Worm (Caenorhabditis elegans) whole organism, mixed stage, embryonic: ENCODE results near the gene Y57G11C.1142.

ENCODE experiments used
- ham-2 ChIP-seq: fragments of 200-800 bp; sonication (Bioruptor generic); optimal IDR thresholded peaks from 2 replicates; lab custom pipeline; 2018; ENCODE audit warnings: mild to moderate bottlenecking, missing genetic modification characterization, missing compliant biosample characterization
- hlh-1 ChIP-seq: fragments of 150-350 bp; optimal IDR thresholded peaks from 2 replicates; lab custom pipeline; 2014; ENCODE audit warnings: missing biosample characterization, missing genetic modification reagents, missing genetic modification characterization
- mep-1 ChIP-seq: fragments of 150-350 bp; optimal IDR thresholded peaks from 2 replicates; lab custom pipeline; 2017; ENCODE audit warnings: missing biosample characterization, missing genetic modification reagents, missing genetic modification characterization, inconsistent platforms
- pha-4 ChIP-seq: fragments of 150-350 bp; optimal IDR thresholded peaks from 2 replicates; lab custom pipeline; 2018; ENCODE audit warnings: missing biosample characterization, missing genetic modification reagents, missing genetic modification characterization
- snpc-4 ChIP-seq: fragments of 150-350 bp; optimal IDR thresholded peaks from 2 replicates; lab custom pipeline; 2014; ENCODE audit warnings: missing biosample characterization, missing genetic modification characterization
- unc-120 ChIP-seq: sonication (generic microtip); optimal IDR thresholded peaks from 2 replicates; lab custom pipeline; 2017; ENCODE audit warnings: missing genetic modification characterization, missing compliant biosample characterization; ENCODE audit not compliant: poor library complexity, severe bottlenecking
- unc-62 ChIP-seq: fragments of 150-350 bp; optimal IDR thresholded peaks from 2 replicates; lab custom pipeline; 2014; ENCODE audit warnings: missing biosample characterization, missing genetic modification reagents, missing genetic modification characterization
- ztf-11 ChIP-seq: fragments of 150-350 bp; optimal IDR thresholded peaks from 2 replicates; lab custom pipeline; 2014; ENCODE audit warnings: missing biosample characterization, missing genetic modification characterization

DNA sequence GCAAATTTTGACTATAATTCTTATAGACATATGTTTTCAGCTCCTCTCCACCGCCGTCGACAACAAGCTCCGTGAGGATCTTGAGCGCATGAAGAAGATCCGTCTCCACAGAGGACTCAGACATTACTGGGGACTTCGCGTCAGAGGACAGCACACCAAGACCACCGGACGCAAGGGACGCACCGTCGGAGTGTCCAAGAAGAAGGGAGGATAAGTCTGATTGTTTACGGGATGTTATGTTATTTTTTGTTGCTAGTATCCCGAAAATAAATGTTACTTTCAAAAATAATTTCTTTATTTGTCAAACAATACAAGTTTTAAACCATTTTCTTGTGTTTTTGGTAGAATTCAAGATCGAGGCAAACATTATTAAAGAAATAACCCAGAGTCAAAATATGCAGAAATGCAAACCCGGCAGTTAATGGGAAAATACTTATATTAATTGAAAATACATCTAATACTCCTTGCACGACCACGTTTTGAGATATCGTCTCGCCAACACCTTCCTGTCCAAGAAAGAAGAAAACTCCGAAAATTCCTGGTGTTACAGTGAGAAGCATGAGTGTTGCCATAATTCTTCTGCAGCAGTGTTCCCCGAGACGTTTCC lies 23.8 kb downstream of the Y57G11C.1142 start:
- TF ChIP-seq unc-62 (GFP tag; lab: Kevin White, UChicago) (no peak), unc-120 (tag; lab: Kevin White, UChicago) (no peak), pha-4 (no peak), hlh-1 (no peak), ham-2 (GFP tag; lab: Kevin White, UChicago) (no peak), mep-1 (tag; lab: Kevin White, UChicago) (no peak), snpc-4 (no peak), ztf-11 (tag; lab: Kevin White, UChicago) (no peak)
